Worm (Caenorhabditis elegans): ENCODE data around the gene T19C3.2.
A peak's percentile ranks its signal among the peaks of the same experiment; 100 is the strongest.

The T19C3.2 gene

ce11 chrIII:576555-576954 is 40.8 kb downstream of the T19C3.2 start:
- peak; percentile 91 for TF ChIP-seq him-1 (tag; optimal IDR thresholded peaks at IDR 0.05)
- no peak for TF ChIP-seq cebp-2 (GFP tag; IDR thresholded peaks at IDR 0.05)

DNA sequence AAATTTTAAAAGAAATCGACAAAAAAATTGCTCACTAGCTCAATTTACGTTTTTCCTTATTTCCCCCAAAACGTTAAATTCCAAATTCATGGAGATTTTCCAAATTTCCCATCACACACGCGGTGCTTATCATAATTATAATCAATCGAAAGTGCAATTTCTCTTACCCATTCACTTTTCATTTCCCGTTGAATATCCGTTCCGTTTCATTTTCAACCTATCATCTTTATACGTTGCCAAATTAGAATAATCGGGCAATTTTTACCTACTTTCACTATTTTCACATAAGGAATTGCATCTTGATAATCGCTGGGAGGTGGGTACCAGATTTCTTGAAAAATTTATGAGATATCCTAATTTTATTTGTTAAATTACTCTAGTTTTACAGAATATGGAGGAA is 48.6 kb downstream of the T19C3.2 start:
- TF ChIP-seq D2030.7 (GFP tag; IDR thresholded peaks at IDR 0.05) (no peak), bed-2 (GFP tag; IDR thresholded peaks at IDR 0.05) (no peak), mes-4 (tag; optimal IDR thresholded peaks at IDR 0.05) (no peak), fkh-3 (tag; optimal IDR thresholded peaks at IDR 0.05) (no peak)
